Fruit fly (Drosophila melanogaster): Measurements from ENCODE around the gene CG7110.

dm6 chr2L:13457037-13457547 is 58.3 kb downstream of the CG7110 start, which contains the start of gene CG42809:
- TF ChIP-seq br (optimal IDR thresholded peaks at IDR 0.05) (no peak), hkb (optimal IDR thresholded peaks at IDR 0.05) (no peak), hkb (GFP tag; IDR thresholded peaks at IDR 0.05) (no peak), cad (GFP tag; optimal IDR thresholded peaks at IDR 0.05) (no peak), p53 (GFP tag; optimal IDR thresholded peaks at IDR 0.05) (no peak), fd64A (GFP tag; optimal IDR thresholded peaks at IDR 0.05) (no peak), pnt (GFP tag; optimal IDR thresholded peaks at IDR 0.05) (no peak), ftz-f1 (GFP tag; optimal IDR thresholded peaks at IDR 0.05) (no peak), Hr51 (GFP tag; optimal IDR thresholded peaks at IDR 0.05) (no peak)
